Worm (Caenorhabditis elegans): ENCODE results near the gene str-185.
"Not testable (repeated sequence)": the region's sequence is repeated elsewhere in the genome, so short reads cannot be mapped to it uniquely, and the experiment has no call there.

Gene str-185

DNA sequence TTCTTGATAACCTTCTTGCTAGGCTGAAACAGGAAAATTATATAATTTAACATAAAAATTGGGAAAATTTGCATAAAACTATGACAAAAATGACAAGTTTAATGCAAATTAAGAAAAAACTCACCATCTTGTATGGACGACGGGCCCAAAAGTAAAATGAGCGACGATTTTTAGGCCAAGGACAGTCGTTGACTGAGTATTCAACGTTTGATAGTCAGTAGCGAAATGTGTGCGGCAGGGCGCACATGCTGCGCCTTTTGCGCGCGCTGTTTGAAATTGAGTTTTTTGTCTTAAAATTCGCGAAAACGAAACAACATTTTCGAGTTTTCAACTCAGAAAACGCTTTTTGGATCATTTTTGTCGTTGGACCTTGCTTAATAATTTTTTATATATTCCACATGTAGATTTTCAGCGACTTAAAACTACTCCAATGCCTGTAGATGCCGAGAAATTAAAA, 39.3 kb downstream of the str-185 start, which contains the start of the genes rpl-7A and set-21 (continued):
- TF ChIP-seq duxl-1 (tag; optimal IDR thresholded peaks at IDR 0.05; ENCODE audit: poor library complexity) (peak; percentile 94), ceh-32 (tag; optimal IDR thresholded peaks at IDR 0.05; ENCODE audit: poor library complexity) (peak; percentile 10), mxl-2 (GFP tag; conservative IDR thresholded peaks at IDR 0.05) (peak; percentile 82)

ce11 chrIV:4389427-4389826, 40.4 kb downstream of the str-185 start:
- TF ChIP-seq F44E2.7 (GFP tag; IDR thresholded peaks at IDR 0.05) (0 out of 2 replicates have a peak, but pooled peaks have one; percentile 3), set-16 (GFP tag; IDR thresholded peaks at IDR 0.05) (peak; percentile 91)

DNA sequence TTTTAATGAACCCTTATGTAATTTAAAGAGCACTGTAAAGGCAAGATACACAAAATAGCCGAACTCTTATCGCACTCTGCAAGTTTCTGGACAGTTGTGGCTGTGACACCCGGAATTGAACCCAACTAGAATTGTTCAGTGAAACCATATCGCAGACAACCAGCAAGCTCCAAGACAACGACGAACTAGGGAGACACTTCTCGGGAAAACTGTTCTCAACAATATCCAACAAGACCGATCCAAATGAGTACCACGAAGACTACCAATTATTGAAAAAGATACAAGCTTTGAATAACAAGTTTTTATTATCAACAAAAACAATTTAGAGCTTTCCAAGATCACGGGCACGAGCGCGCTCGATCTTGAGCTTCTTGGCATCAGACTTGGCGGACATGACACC, 40.9 kb downstream of the str-185 start:
- TF ChIP-seq mdt-29 (GFP tag; IDR thresholded peaks at IDR 0.05), result peak; percentile 40; the same call in 1 of the 2 replicates
- TF ChIP-seq mes-2 (tag; optimal IDR thresholded peaks at IDR 0.05; ENCODE audit: poor library complexity, severe bottlenecking), result peak; percentile 24
- peak; percentile 57 for TF ChIP-seq pha-4 (GFP tag; IDR thresholded peaks at IDR 0.05)
- not testable (repeated sequence) for TF ChIP-seq pha-4 (tag; optimal IDR thresholded peaks at IDR 0.05)
- TF ChIP-seq daf-19 (GFP tag; conservative IDR thresholded peaks at IDR 0.05), result peak; percentile 77; the same call in 1 of the 2 replicates
- TF ChIP-seq Y5F2A.4 (GFP tag; optimal IDR thresholded peaks at IDR 0.05), result peak; percentile 3
- TF ChIP-seq ama-1 (optimal IDR thresholded peaks at IDR 0.05), result peak; percentile 28
- 0 out of 2 replicates have a peak, but pooled peaks have one; percentile 43 for TF ChIP-seq nhr-42 (GFP tag; IDR thresholded peaks at IDR 0.05)
- peak; percentile 77; the same call in 1 of the 2 replicates for TF ChIP-seq dmd-8 (GFP tag; IDR thresholded peaks at IDR 0.05)
- TF ChIP-seq arid-1 (GFP tag; conservative IDR thresholded peaks at IDR 0.05), result peak; percentile 60; the same call in 1 of the 2 replicates
- peak; percentile 54; the same call in 1 of the 2 replicates for TF ChIP-seq ctbp-1 (GFP tag; IDR thresholded peaks at IDR 0.05)
- peak; percentile 85 for TF ChIP-seq F49E8.2 (tag; optimal IDR thresholded peaks at IDR 0.05; ENCODE audit: borderline replicate concordance)
- TF ChIP-seq ceh-44 (GFP tag; IDR thresholded peaks at IDR 0.05), result peak; percentile 38; the same call in 1 of the 2 replicates
- TF ChIP-seq lin-38 (GFP tag; IDR thresholded peaks at IDR 0.05), result peak; percentile 87
- peak; percentile 40 for TF ChIP-seq duxl-1 (tag; optimal IDR thresholded peaks at IDR 0.05; ENCODE audit: poor library complexity)
- TF ChIP-seq madf-5 (GFP tag; IDR thresholded peaks at IDR 0.05), result 0 out of 4 replicates have a peak, but pooled peaks of 1 of the 2 experiments have one; percentile 60
- peak; percentile 79 for TF ChIP-seq Y48G9A.11 (GFP tag; IDR thresholded peaks at IDR 0.05)
- TF ChIP-seq unc-130 (GFP tag; optimal IDR thresholded peaks at IDR 0.05), result peak; percentile 19
- peak; percentile 5; the same call in 1 of the 2 replicates for TF ChIP-seq egl-43 (GFP tag; IDR thresholded peaks at IDR 0.05)
- TF ChIP-seq lim-7 (GFP tag; IDR thresholded peaks at IDR 0.05), result 0 out of 2 replicates have a peak, but pooled peaks have one; percentile 46
- 0 out of 2 replicates have a peak, but pooled peaks have one; percentile 30 for TF ChIP-seq mxl-2 (GFP tag; conservative IDR thresholded peaks at IDR 0.05)
- TF ChIP-seq dmd-6 (GFP tag; IDR thresholded peaks at IDR 0.05), result peak; percentile 13; the same call in 1 of the 2 replicates
- peak; percentile 48; the same call in 1 of the 2 replicates for TF ChIP-seq zfp-3 (GFP tag; conservative IDR thresholded peaks at IDR 0.05)
- peak; percentile 90 for TF ChIP-seq snpc-1.2 (GFP tag; IDR thresholded peaks at IDR 0.05)

DNA sequence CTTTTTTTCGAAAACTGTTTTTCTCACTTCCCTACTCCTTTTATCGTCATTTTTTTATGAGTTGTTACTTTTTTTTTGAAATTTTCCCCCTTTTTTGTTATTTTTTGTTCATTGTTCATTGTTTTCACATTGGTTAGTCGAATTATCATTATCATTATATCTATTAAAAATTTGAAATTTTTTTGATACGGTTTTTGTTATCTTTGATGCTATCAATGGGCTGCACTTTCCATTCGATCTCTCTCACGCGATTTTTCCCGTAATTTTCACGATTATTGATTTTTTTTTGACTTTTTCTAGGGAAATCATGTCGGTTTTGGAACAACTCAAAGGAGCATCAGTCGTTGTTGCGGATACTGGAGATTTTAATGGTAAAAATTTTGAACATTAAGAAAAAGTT, 43.5 kb downstream of the str-185 start, which contains the start of gene tald-1:
Gene tald-1 (plus strand): TSS at position 301 of the 400 bp plus-strand sequence.
- TF ChIP-seq dve-1 (tag; optimal IDR thresholded peaks at IDR 0.05; ENCODE audit: insufficient read depth), result peak; percentile 5
- TF ChIP-seq F49E8.2 (tag; optimal IDR thresholded peaks at IDR 0.05; ENCODE audit: borderline replicate concordance), result no peak
- TF ChIP-seq php-3 (GFP tag; IDR thresholded peaks at IDR 0.05), result 0 out of 2 replicates have a peak, but pooled peaks have one; percentile 13
- peak; percentile 38 for TF ChIP-seq pqm-1 (tag; optimal IDR thresholded peaks at IDR 0.05)
- no peak for TF ChIP-seq daf-16 (GFP tag; optimal IDR thresholded peaks at IDR 0.05)
- peak; percentile 0 for TF ChIP-seq daf-16 (tag; optimal IDR thresholded peaks at IDR 0.05)
- peak; percentile 25; the same call in 1 of the 2 replicates for TF ChIP-seq snpc-1.2 (GFP tag; IDR thresholded peaks at IDR 0.05)
- TF ChIP-seq mes-2 (tag; optimal IDR thresholded peaks at IDR 0.05; ENCODE audit: poor library complexity, severe bottlenecking), result no peak
- peak; percentile 38 for TF ChIP-seq ceh-28 (tag; optimal IDR thresholded peaks at IDR 0.05)
- TF ChIP-seq hif-1 (tag; optimal IDR thresholded peaks at IDR 0.05), result no peak
